Worm (Caenorhabditis elegans): Measurements from ENCODE around the gene C17B7.3.
"Not testable (repeated sequence)": the region's sequence is repeated elsewhere in the genome, so short reads cannot be mapped to it uniquely, and the experiment has no call there.

C17B7.3 gene

ce11 chrV:3361633-3362032, 19.0 kb downstream of the C17B7.3 start:
- TF ChIP-seq ztf-6 (GFP tag; IDR thresholded peaks at IDR 0.05) (no peak), tbp1 (GFP tag; optimal IDR thresholded peaks at IDR 0.05) (no peak), ztf-18 (tag; optimal IDR thresholded peaks at IDR 0.05) (no peak), fkh-3 (tag; optimal IDR thresholded peaks at IDR 0.05) (no peak), rpc-1 (optimal IDR thresholded peaks at IDR 0.05) (no peak), rpc-1 (tag; optimal IDR thresholded peaks at IDR 0.05) (no peak), pha-4 (tag; optimal IDR thresholded peaks at IDR 0.05) (no peak), attf-6 (GFP tag; IDR thresholded peaks at IDR 0.05) (no peak), zim-3 (tag; optimal IDR thresholded peaks at IDR 0.05) (no peak), repo-1 (tag; optimal IDR thresholded peaks at IDR 0.05) (no peak), B0035.1 (tag; optimal IDR thresholded peaks at IDR 0.05) (no peak), F37B4.10 (GFP tag; IDR thresholded peaks at IDR 0.05) (no peak), lir-1 (GFP tag; conservative IDR thresholded peaks at IDR 0.05) (no peak), B0336.3 (GFP tag; IDR thresholded peaks at IDR 0.05) (no peak), Y53G8AR.9 (GFP tag; conservative IDR thresholded peaks at IDR 0.05) (no peak), sptf-2 (GFP tag; optimal IDR thresholded peaks at IDR 0.05) (no peak), ets-4 (GFP tag; optimal IDR thresholded peaks at IDR 0.05) (no peak), mes-4 (tag; optimal IDR thresholded peaks at IDR 0.05) (no peak)

- TF ChIP-seq die-1 (tag; optimal IDR thresholded peaks at IDR 0.05) (no peak), nfyb-1 (GFP tag; IDR thresholded peaks at IDR 0.05) (no peak), mxl-1 (tag; optimal IDR thresholded peaks at IDR 0.05) (no peak)
Observed at ce11 chrV:3362475-3362874, 19.9 kb downstream of the C17B7.3 start, which contains the start of gene C04E12.4. Gene C04E12.4 (plus strand): TSS chrV:3362775.

- not testable (repeated sequence) for TF ChIP-seq attf-6 (GFP tag; IDR thresholded peaks at IDR 0.05); chd-7 (tag; optimal IDR thresholded peaks at IDR 0.05); die-1 (tag; optimal IDR thresholded peaks at IDR 0.05)
Observed at ce11 chrV:3367773-3368172, 25.2 kb downstream of the C17B7.3 start, which contains the start of gene C04E12.2. Gene C04E12.2 (plus strand): TSS chrV:3368073.

- TF ChIP-seq xnd-1 (tag; optimal IDR thresholded peaks at IDR 0.05): no peak
Observed at ce11 chrV:3372673-3373072, 30.1 kb downstream of the C17B7.3 start, which contains the start of gene srx-121. Gene srx-121 (minus strand): TSS chrV:3372773.

ce11 chrV:3376973-3377372, 34.4 kb downstream of the C17B7.3 start, which contains the start of gene srbc-2:
Gene srbc-2 (minus strand): TSS chrV:3377073.
- TF ChIP-seq madf-8 (GFP tag; conservative IDR thresholded peaks at IDR 0.05): no peak
- TF ChIP-seq snpc-1.1 (tag; optimal IDR thresholded peaks at IDR 0.05; ENCODE audit: insufficient read depth): no peak
- no peak for TF ChIP-seq nhr-27 (tag; optimal IDR thresholded peaks at IDR 0.05)
- TF ChIP-seq athp-1 (tag; optimal IDR thresholded peaks at IDR 0.05): no peak
- no peak for TF ChIP-seq unc-130 (GFP tag; optimal IDR thresholded peaks at IDR 0.05)
- TF ChIP-seq aptf-3 (GFP tag; IDR thresholded peaks at IDR 0.05): no peak
- TF ChIP-seq somi-1 (GFP tag; optimal IDR thresholded peaks at IDR 0.05): no peak
- TF ChIP-seq ceh-91 (GFP tag; IDR thresholded peaks at IDR 0.05): no peak
- TF ChIP-seq repo-1 (tag; optimal IDR thresholded peaks at IDR 0.05): no peak
- TF ChIP-seq hlh-26 (GFP tag; conservative IDR thresholded peaks at IDR 0.05): no peak

- TF ChIP-seq ztf-22 (GFP tag; optimal IDR thresholded peaks at IDR 0.05): no peak
- no peak for TF ChIP-seq lin-26 (GFP tag; IDR thresholded peaks at IDR 0.05)
- no peak for TF ChIP-seq ztf-28 (GFP tag; IDR thresholded peaks at IDR 0.05)
- no peak for TF ChIP-seq ets-4 (GFP tag; optimal IDR thresholded peaks at IDR 0.05)
- peak; percentile 37 for TF ChIP-seq attf-5 (GFP tag; optimal IDR thresholded peaks at IDR 0.05)
- TF ChIP-seq zfh-2 (GFP tag; conservative IDR thresholded peaks at IDR 0.05): peak; percentile 42; the same call in 1 of the 2 replicates
- TF ChIP-seq dox-1 (GFP tag; IDR thresholded peaks at IDR 0.05): peak; percentile 60
- no peak for TF ChIP-seq T26A5.8 (tag; optimal IDR thresholded peaks at IDR 0.05)
- peak; percentile 83 for TF ChIP-seq nhr-80 (tag; optimal IDR thresholded peaks at IDR 0.05)
- no peak for TF ChIP-seq snpc-4 (GFP tag; optimal IDR thresholded peaks at IDR 0.05)
- TF ChIP-seq snpc-4 (tag; optimal IDR thresholded peaks at IDR 0.05): peak in 1 of 4 experiments; percentile 19
- no peak for TF ChIP-seq repo-1 (tag; optimal IDR thresholded peaks at IDR 0.05)
- TF ChIP-seq Y56A3A.18 (GFP tag; IDR thresholded peaks at IDR 0.05): 0 out of 2 replicates have a peak, but pooled peaks have one; percentile 12
Observed at ce11 chrV:3388299-3388698, 45.7 kb downstream of the C17B7.3 start.

Measured in whole organism, young adult.